Fruit fly (Drosophila melanogaster): Measurements from ENCODE around the gene CG7950.

DNA sequence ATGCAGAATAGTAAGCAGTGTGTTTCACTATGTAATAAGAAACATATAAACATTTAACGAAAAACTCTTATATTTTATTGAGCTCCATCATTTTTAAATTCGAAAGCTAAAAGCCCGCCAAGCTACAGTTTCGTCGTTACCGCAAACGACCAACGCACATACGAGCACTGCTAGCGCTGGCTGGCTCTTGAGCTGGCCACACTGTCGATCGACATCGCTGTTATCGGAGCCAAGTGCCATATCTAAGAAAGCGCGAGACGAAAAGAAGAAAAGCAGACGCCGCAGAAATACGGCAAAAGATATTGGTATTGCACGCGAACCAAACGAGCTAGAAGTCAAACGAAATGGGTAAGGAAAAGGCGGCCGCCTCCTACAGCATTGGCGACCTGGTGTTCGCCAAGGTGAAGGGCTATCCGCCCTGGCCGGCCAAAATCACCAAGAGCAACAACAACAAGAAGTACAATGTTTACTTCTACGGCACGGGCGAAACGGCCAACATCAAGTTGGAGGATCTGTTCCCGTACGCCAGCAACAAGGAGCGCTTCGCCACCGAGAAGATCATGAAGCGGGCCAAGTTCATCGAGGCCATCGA is 4.1 kb upstream of the CG7950 start, which contains the start of gene Jasper:
- no peak for TF ChIP-seq CG9139 (GFP tag; optimal IDR thresholded peaks at IDR 0.05)
- TF ChIP-seq CG6163 (GFP tag; IDR thresholded peaks at IDR 0.05), result no peak
